Worm (Caenorhabditis elegans) whole organism, late embryonic: ENCODE measurements around the gene swt-5.

ENCODE experiments used
- ahr-1 ChIP-seq: sonication (generic microtip); optimal IDR thresholded peaks from 2 replicates; lab custom pipeline; 2016; ENCODE audit warnings: missing genetic modification characterization, missing compliant biosample characterization
- fkh-10 ChIP-seq: fragments of 150-350 bp; optimal IDR thresholded peaks from 2 replicates; lab custom pipeline; 2014; ENCODE audit warnings: missing biosample characterization, missing genetic modification reagents, missing genetic modification characterization
- pha-4 ChIP-seq: fragments of 150-350 bp; optimal IDR thresholded peaks from 2 replicates; lab custom pipeline; 2018; ENCODE audit warnings: missing biosample characterization, missing genetic modification reagents, missing genetic modification characterization

DNA sequence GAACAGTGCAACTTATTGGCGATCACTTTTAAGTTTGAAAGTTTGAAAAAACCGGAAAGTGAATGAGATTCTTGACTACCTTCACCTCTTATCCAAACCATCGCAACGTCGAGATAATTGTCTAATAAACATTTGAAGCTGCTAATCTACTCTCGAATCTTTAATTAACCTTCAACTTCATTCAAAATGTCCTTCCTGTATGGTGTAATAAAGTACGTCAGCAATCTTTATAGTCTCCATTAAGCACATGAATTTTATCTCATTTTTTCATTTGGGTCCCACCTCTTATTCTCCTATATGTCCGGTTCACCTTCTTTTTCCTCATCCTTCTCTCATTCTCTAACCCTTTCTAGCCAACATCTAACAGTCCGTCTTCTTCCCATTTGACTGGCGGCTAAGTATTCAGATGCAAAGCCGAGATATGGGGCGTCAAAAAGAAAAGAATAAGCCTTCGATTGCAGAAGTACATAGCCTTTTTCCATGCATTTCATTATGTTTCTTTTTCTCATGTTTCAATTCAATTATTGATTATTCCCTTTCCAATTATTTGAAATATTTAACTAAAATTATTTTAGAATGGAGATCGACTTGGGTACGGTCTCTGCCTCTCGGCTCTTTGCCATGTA lies at the start of gene swt-5:
- TF ChIP-seq pha-4 (no peak), ahr-1 (tag; lab: Kevin White, UChicago) (no peak), fkh-10 (no peak)
